Worm (Caenorhabditis elegans) whole organism, L2 larva: ENCODE measurements around the gene F47B7.4.
A peak's percentile ranks its signal among the peaks of the same experiment; 100 is the strongest.

ENCODE experiments used
- C34F6.9 ChIP-seq: fragments of 150-350 bp; optimal IDR thresholded peaks from 2 replicates; lab custom pipeline; 2014; ENCODE audit warnings: missing biosample characterization, missing genetic modification characterization
- F13H6.1 ChIP-seq: sonication (generic microtip); optimal IDR thresholded peaks from 2 replicates; lab custom pipeline; 2016; ENCODE audit warnings: missing genetic modification characterization, missing compliant biosample characterization
- R02D3.7 ChIP-seq: fragments of 150-350 bp; optimal IDR thresholded peaks from 2 replicates; lab custom pipeline; 2014; ENCODE audit warnings: missing biosample characterization, missing genetic modification characterization
- ZK546.5 ChIP-seq: sonication (generic microtip); optimal IDR thresholded peaks from 2 replicates; lab custom pipeline; 2017; ENCODE audit warnings: missing biosample characterization, missing genetic modification characterization
- alr-1 ChIP-seq: fragments of 150-350 bp; optimal IDR thresholded peaks from 2 replicates; lab custom pipeline; 2014; ENCODE audit warnings: missing biosample characterization, missing genetic modification characterization
- aly-2 ChIP-seq: fragments of 150-350 bp; optimal IDR thresholded peaks from 2 replicates; lab custom pipeline; 2014; ENCODE audit warnings: missing biosample characterization, missing genetic modification characterization
- ama-1 ChIP-seq: fragments of 150-350 bp; optimal IDR thresholded peaks from 2 replicates; lab custom pipeline; 2018; ENCODE audit warnings: inconsistent platforms
- blmp-1 ChIP-seq: sonication (generic microtip); optimal IDR thresholded peaks from 2 replicates; lab custom pipeline; 2017; ENCODE audit warnings: missing genetic modification characterization, mild to moderate bottlenecking, missing compliant biosample characterization, antibody characterized with exemption, moderate library complexity; ENCODE audit not compliant: insufficient read depth
- ceh-16 ChIP-seq: fragments of 150-350 bp; optimal IDR thresholded peaks from 2 replicates; lab custom pipeline; 2014; ENCODE audit warnings: missing biosample characterization, missing genetic modification characterization
- ceh-82 ChIP-seq: fragments of 150-350 bp; optimal IDR thresholded peaks from 2 replicates; lab custom pipeline; 2014; ENCODE audit warnings: missing biosample characterization, missing genetic modification characterization
- crh-2 ChIP-seq: sonication (generic microtip); optimal IDR thresholded peaks from 2 replicates; lab custom pipeline; 2017; ENCODE audit warnings: missing biosample characterization, missing genetic modification characterization
- dmd-4 ChIP-seq: sonication (generic microtip); optimal IDR thresholded peaks from 2 replicates; lab custom pipeline; 2017; ENCODE audit warnings: missing biosample characterization, missing genetic modification characterization
- egl-27 ChIP-seq: sonication (generic microtip); optimal IDR thresholded peaks from 3 replicates; lab custom pipeline; 2017; ENCODE audit warnings: missing biosample characterization, missing genetic modification reagents, missing genetic modification characterization
- elt-1 ChIP-seq: fragments of 150-350 bp; optimal IDR thresholded peaks from 2 replicates; lab custom pipeline; 2014; ENCODE audit warnings: missing biosample characterization, missing genetic modification characterization
- elt-3 ChIP-seq: sonication (generic microtip); optimal IDR thresholded peaks from 2 replicates; lab custom pipeline; 2017; ENCODE audit warnings: missing biosample characterization, missing genetic modification characterization
- fos-1 ChIP-seq: fragments of 150-350 bp; optimal IDR thresholded peaks from 2 replicates; lab custom pipeline; 2014; ENCODE audit warnings: missing biosample characterization, missing genetic modification characterization
- gmeb-1 ChIP-seq: fragments of 150-350 bp; optimal IDR thresholded peaks from 2 replicates; lab custom pipeline; 2014; ENCODE audit warnings: missing biosample characterization, missing genetic modification characterization
- lin-11 ChIP-seq: fragments of 150-350 bp; sonication (generic microtip); optimal IDR thresholded peaks from 2 replicates; lab custom pipeline; 2014; ENCODE audit warnings: missing biosample characterization, missing genetic modification characterization, inconsistent platforms, mixed read lengths
- lin-13 ChIP-seq: fragments of 150-350 bp; optimal IDR thresholded peaks from 2 replicates; lab custom pipeline; 2014; ENCODE audit warnings: missing biosample characterization, missing genetic modification reagents, missing genetic modification characterization
- lin-39 ChIP-seq: fragments of 150-350 bp; optimal IDR thresholded peaks from 2 replicates; lab custom pipeline; 2014; ENCODE audit warnings: missing biosample characterization, missing genetic modification reagents, missing genetic modification characterization
- lsy-2 ChIP-seq, 2 experiments: fragments of 150-350 bp in 1 of 2; sonication (generic microtip) in 1 of 2; optimal IDR thresholded peaks; 2 replicates each; lab custom pipeline; 2014 to 2017; ENCODE audit warnings: missing biosample characterization in 2 of 2, missing genetic modification characterization in 2 of 2
- mdl-1 ChIP-seq, 2 experiments: fragments of 150-350 bp in 1 of 2; sonication (generic microtip) in 1 of 2; optimal IDR thresholded peaks; 2 replicates each; lab custom pipeline; 2017; ENCODE audit warnings: missing biosample characterization in 2 of 2, missing genetic modification characterization in 2 of 2
- nhr-10 ChIP-seq: sonication (generic microtip); optimal IDR thresholded peaks from 2 replicates; lab custom pipeline; 2017; ENCODE audit warnings: missing biosample characterization, missing genetic modification characterization
- nhr-11 ChIP-seq: fragments of 150-350 bp; optimal IDR thresholded peaks from 2 replicates; lab custom pipeline; 2014; ENCODE audit warnings: missing biosample characterization, missing genetic modification characterization
- nhr-12 ChIP-seq: fragments of 150-350 bp; optimal IDR thresholded peaks from 2 replicates; lab custom pipeline; 2014; ENCODE audit warnings: missing biosample characterization, missing genetic modification characterization
- nhr-129 ChIP-seq: fragments of 150-350 bp; optimal IDR thresholded peaks from 2 replicates; lab custom pipeline; 2014; ENCODE audit warnings: missing biosample characterization, missing genetic modification characterization
- nhr-21 ChIP-seq: fragments of 150-350 bp; optimal IDR thresholded peaks from 2 replicates; lab custom pipeline; 2014; ENCODE audit warnings: missing biosample characterization, missing genetic modification characterization
- nhr-23 ChIP-seq: fragments of 150-350 bp; optimal IDR thresholded peaks from 2 replicates; lab custom pipeline; 2014; ENCODE audit warnings: missing biosample characterization, missing genetic modification reagents, missing genetic modification characterization
- nhr-237 ChIP-seq: fragments of 150-350 bp; optimal IDR thresholded peaks from 2 replicates; lab custom pipeline; 2014; ENCODE audit warnings: missing biosample characterization, missing genetic modification characterization
- nhr-25 ChIP-seq: fragments of 150-350 bp; sonication (generic microtip); optimal IDR thresholded peaks from 3 replicates; lab custom pipeline; 2014; ENCODE audit warnings: missing biosample characterization, missing genetic modification characterization
- nhr-6 ChIP-seq: fragments of 150-350 bp; optimal IDR thresholded peaks from 2 replicates; lab custom pipeline; 2014; ENCODE audit warnings: missing biosample characterization, missing genetic modification characterization
- peb-1 ChIP-seq: fragments of 150-350 bp; optimal IDR thresholded peaks from 2 replicates; lab custom pipeline; 2014; ENCODE audit warnings: missing biosample characterization, missing genetic modification characterization
- sem-4 ChIP-seq: fragments of 150-350 bp; optimal IDR thresholded peaks from 2 replicates; lab custom pipeline; 2014; ENCODE audit warnings: missing biosample characterization, missing genetic modification reagents, missing genetic modification characterization
- skn-1 ChIP-seq: sonication (generic microtip); optimal IDR thresholded peaks from 2 replicates; lab custom pipeline; 2017; ENCODE audit warnings: missing biosample characterization, missing genetic modification characterization
- sma-3 ChIP-seq: sonication (generic microtip); optimal IDR thresholded peaks from 2 replicates; lab custom pipeline; 2016; ENCODE audit warnings: missing genetic modification reagents, missing genetic modification characterization, missing compliant biosample characterization
- sma-9 ChIP-seq, 2 experiments: fragments of 150-350 bp in 1 of 2; sonication (generic microtip) in 1 of 2; optimal IDR thresholded peaks; 2 replicates each; lab custom pipeline; 2014 to 2016; ENCODE audit warnings: missing genetic modification characterization in 2 of 2, mild to moderate bottlenecking in 1 of 2, missing biosample characterization in 1 of 2, missing compliant biosample characterization in 1 of 2, missing genetic modification reagents in 1 of 2, moderate library complexity in 1 of 2
- snpc-4 ChIP-seq: fragments of 150-350 bp; optimal IDR thresholded peaks from 2 replicates; lab custom pipeline; 2014; ENCODE audit warnings: missing biosample characterization, missing genetic modification characterization
- unc-55 ChIP-seq: fragments of 150-350 bp; sonication (generic microtip); optimal IDR thresholded peaks from 3 replicates; lab custom pipeline; 2014; ENCODE audit warnings: missing biosample characterization, missing genetic modification reagents, missing genetic modification characterization
- unc-62 ChIP-seq: fragments of 150-350 bp; optimal IDR thresholded peaks from 2 replicates; lab custom pipeline; 2014; ENCODE audit warnings: missing biosample characterization, missing genetic modification reagents, missing genetic modification characterization
- zag-1 ChIP-seq: fragments of 150-350 bp; optimal IDR thresholded peaks from 2 replicates; lab custom pipeline; 2014; ENCODE audit warnings: missing biosample characterization, missing genetic modification characterization
- ztf-1 ChIP-seq: fragments of 200-800 bp; sonication (Bioruptor generic); conservative IDR thresholded peaks from 2 replicates; pipeline ENCODE4 v1.3.6; 2022; ENCODE audit warnings: missing genetic modification characterization, missing compliant biosample characterization
- ztf-11 ChIP-seq: sonication (generic microtip); optimal IDR thresholded peaks from 2 replicates; lab custom pipeline; 2017; ENCODE audit warnings: missing biosample characterization, missing genetic modification characterization
- ztf-4 ChIP-seq: fragments of 150-350 bp; optimal IDR thresholded peaks from 2 replicates; lab custom pipeline; 2014; ENCODE audit warnings: missing biosample characterization, missing genetic modification characterization

Gene F47B7.4

DNA sequence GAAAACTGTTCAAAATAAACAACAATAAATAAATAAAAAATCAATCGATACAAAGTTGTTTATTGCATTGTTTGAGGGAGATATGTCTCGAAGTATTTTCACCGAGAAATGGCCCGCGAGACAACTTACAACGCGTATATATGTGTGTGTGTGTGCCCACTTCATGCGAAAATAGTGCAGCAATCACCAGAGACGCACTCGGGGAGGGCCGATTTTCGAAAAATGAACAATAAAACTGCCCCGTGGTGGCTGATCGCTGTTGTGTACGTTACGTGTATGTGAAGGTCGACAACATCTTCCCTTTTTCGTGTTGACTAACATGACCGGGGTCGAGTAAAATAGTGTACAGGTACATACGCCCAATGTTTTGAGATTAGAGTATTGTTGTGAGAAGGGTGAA, 22.0 kb upstream of the F47B7.4 start (continued):
- TF ChIP-seq ZK546.5 (tag; lab: Kevin White, UChicago) (no peak), mdl-1 (tag; optimal IDR thresholded peaks at IDR 0.05; lab: Kevin White, UChicago) (peak in 1 of 2 experiments; percentile 13), lsy-2 (tag; optimal IDR thresholded peaks at IDR 0.05; lab: Kevin White, UChicago) (peak in 1 of 2 experiments; percentile 68), nhr-129 (tag; lab: Kevin White, UChicago) (peak; percentile 90), unc-55 (no peak), nhr-6 (tag; lab: Kevin White, UChicago) (peak; percentile 61)
- TF ChIP-seq, all 48 proteins: peak for 17

DNA sequence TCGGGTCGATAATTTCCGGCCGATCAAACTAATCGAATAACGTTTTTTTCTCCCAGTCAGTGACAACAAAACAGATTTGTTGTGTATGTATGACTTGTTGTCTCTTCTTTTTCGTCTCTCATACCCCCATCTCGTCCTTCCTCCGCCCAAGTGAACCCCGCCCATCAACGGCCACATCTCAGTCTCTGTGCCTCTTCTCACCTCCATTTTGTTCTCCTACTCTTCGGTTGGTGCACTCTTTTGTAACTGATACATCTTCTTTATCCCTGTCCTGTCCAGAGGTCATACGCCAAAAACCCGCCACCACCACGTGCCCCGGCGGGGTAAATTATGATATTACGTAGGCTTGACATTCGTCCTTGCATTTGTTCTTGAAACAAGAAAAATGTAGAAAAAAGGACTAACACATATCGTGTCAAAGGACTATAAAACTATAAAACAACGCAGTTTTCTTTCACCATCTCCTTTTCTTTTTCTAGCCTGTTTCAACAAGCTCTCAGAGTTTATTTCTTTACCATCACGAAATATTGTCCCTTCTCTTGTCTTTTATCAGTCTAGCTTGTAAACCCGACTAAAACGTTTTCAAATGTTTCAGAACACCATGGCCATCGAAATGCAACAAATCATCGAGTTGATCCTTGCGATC, 21.1 kb upstream of the F47B7.4 start, which contains the start of gene pmpl-1:
TSS of gene pmpl-1 (plus strand) at position 596 of the 646 bp plus-strand sequence.
- peak; percentile 7 for TF ChIP-seq lin-11 (tag; lab: Kevin White, UChicago)
- TF ChIP-seq ZK546.5 (tag; lab: Kevin White, UChicago): no peak
- TF ChIP-seq nhr-6 (tag; lab: Kevin White, UChicago): no peak
- peak; percentile 51 for TF ChIP-seq sma-3 (GFP tag; lab: Kevin White, UChicago)
- peak; percentile 95 for TF ChIP-seq nhr-25 (tag; lab: Kevin White, UChicago)
- peak; percentile 91 for TF ChIP-seq ceh-16 (tag; lab: Kevin White, UChicago)
- no peak for TF ChIP-seq R02D3.7 (tag; lab: Kevin White, UChicago)
- no peak for TF ChIP-seq skn-1 (tag; lab: Kevin White, UChicago)
- TF ChIP-seq nhr-11: no peak
- TF ChIP-seq alr-1 (tag; lab: Kevin White, UChicago): no peak
- TF ChIP-seq zag-1: no peak
- no peak for TF ChIP-seq nhr-10 (tag; lab: Kevin White, UChicago)
- peak; percentile 31 to 46 for TF ChIP-seq mdl-1 (tag; optimal IDR thresholded peaks at IDR 0.05; lab: Kevin White, UChicago)
- no peak for TF ChIP-seq unc-55
- peak; percentile 60 for TF ChIP-seq F13H6.1 (tag; lab: Kevin White, UChicago)
- TF ChIP-seq C34F6.9: peak; percentile 47
- TF ChIP-seq dmd-4 (tag; lab: Kevin White, UChicago): no peak
- TF ChIP-seq ama-1 (lab: Kevin White, UChicago): no peak
- TF ChIP-seq nhr-237: no peak
- TF ChIP-seq ztf-11: no peak
- peak in 1 of 2 experiments; percentile 27 for TF ChIP-seq lsy-2 (tag; optimal IDR thresholded peaks at IDR 0.05; lab: Kevin White, UChicago)
- peak; percentile 24 for TF ChIP-seq nhr-21
- TF ChIP-seq lin-39 (tag; lab: Kevin White, UChicago): no peak
- TF ChIP-seq crh-2 (tag; lab: Kevin White, UChicago): peak; percentile 64
- peak; percentile 43 for TF ChIP-seq lin-13
- TF ChIP-seq nhr-129 (tag; lab: Kevin White, UChicago): peak; percentile 74
- TF ChIP-seq sem-4: peak; percentile 41
- TF ChIP-seq peb-1 (tag; lab: Kevin White, UChicago): no peak
- peak; percentile 40 for TF ChIP-seq egl-27 (tag; lab: Kevin White, UChicago)
- no peak for TF ChIP-seq fos-1 (tag; lab: Kevin White, UChicago)
- peak; percentile 7 for TF ChIP-seq nhr-23 (tag; lab: Kevin White, UChicago)
- TF ChIP-seq aly-2 (tag; lab: Kevin White, UChicago): no peak
- TF ChIP-seq blmp-1 (tag; lab: Kevin White, UChicago): peak; percentile 73

DNA sequence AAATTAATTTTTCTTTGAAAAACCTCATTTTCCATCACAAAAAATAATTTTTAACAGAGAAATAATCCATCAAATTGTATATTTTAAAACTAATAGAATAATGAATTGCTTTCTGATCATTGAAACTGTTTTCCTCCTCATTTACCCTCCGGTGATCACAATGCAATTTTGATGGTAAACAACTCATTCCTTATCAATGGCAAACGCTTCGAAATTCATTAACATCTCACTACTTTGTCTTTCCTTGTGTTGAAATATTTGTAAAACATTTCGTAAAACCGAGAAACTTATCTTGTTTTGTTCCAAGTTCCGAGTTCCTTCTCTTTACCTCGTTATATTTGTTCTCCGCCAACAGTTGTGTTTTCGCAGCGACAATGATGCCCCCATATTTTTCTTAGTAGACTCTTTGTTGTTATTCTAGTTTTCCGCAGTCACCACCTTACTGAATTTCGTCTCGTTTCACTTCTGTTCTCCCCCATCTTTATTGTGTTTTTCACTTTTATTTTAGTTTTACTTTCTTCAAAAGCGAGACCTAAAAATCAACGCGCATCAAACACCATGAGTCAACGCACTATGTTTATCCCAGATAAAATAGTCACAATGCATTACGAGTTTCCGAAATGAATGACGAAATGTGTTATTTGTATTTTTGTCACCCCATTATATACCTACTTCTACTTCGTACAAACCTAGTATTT, 18.8 kb upstream of the F47B7.4 start:
- TF ChIP-seq ceh-82 (tag; lab: Kevin White, UChicago) (no peak), nhr-237 (no peak), nhr-21 (no peak), elt-3 (tag; lab: Kevin White, UChicago) (no peak), sma-9 (GFP tag; optimal IDR thresholded peaks at IDR 0.05; lab: Kevin White, UChicago) (peak; percentile 18), sma-9 (tag; optimal IDR thresholded peaks at IDR 0.05; lab: Kevin White, UChicago) (no peak), nhr-6 (tag; lab: Kevin White, UChicago) (no peak), lin-11 (tag; lab: Kevin White, UChicago) (no peak), skn-1 (tag; lab: Kevin White, UChicago) (no peak), lsy-2 (tag; optimal IDR thresholded peaks at IDR 0.05; lab: Kevin White, UChicago) (no peak), unc-62 (GFP tag; lab: Kevin White, UChicago) (no peak), nhr-12 (tag; lab: Kevin White, UChicago) (no peak), nhr-10 (tag; lab: Kevin White, UChicago) (no peak), C34F6.9 (peak; percentile 7), crh-2 (tag; lab: Kevin White, UChicago) (no peak), elt-1 (no peak), mdl-1 (tag; optimal IDR thresholded peaks at IDR 0.05; lab: Kevin White, UChicago) (no peak), nhr-23 (tag; lab: Kevin White, UChicago) (no peak), nhr-25 (tag; lab: Kevin White, UChicago) (no peak), sma-3 (GFP tag; lab: Kevin White, UChicago) (peak; percentile 27), ceh-16 (tag; lab: Kevin White, UChicago) (no peak), lin-13 (no peak), sem-4 (no peak), aly-2 (tag; lab: Kevin White, UChicago) (no peak), gmeb-1 (tag; lab: Kevin White, UChicago) (no peak), unc-55 (no peak), zag-1 (no peak), blmp-1 (tag; lab: Kevin White, UChicago) (peak; percentile 80), peb-1 (tag; lab: Kevin White, UChicago) (no peak), snpc-4 (tag; lab: Kevin White, UChicago) (no peak), ztf-4 (tag; lab: Kevin White, UChicago) (no peak), ztf-11 (no peak), nhr-11 (no peak), ztf-1 (GFP tag; lab: Robert Waterston, UW) (no peak)
